Fruit fly (Drosophila melanogaster): ENCODE results near the gene r.

r gene

dm6 chrX:16694959-16695358 lies 39.8 kb downstream of the r start, which contains the start of gene Septin4:
Gene Septin4 (minus strand): TSS chrX:16695173.
- TF ChIP-seq CG8290 (GFP tag; optimal IDR thresholded peaks at IDR 0.05): no peak
- peak in 1 of 2 experiments; percentile 20 for TF ChIP-seq CG8290 (tag; optimal IDR thresholded peaks at IDR 0.05)
- TF ChIP-seq pzg (GFP tag; optimal IDR thresholded peaks at IDR 0.05): peak; percentile 36
- no peak for TF ChIP-seq Antp (GFP tag; optimal IDR thresholded peaks at IDR 0.05)
- TF ChIP-seq tin (GFP tag; optimal IDR thresholded peaks at IDR 0.05): no peak
- TF ChIP-seq CG31224 (GFP tag; IDR thresholded peaks at IDR 0.05): no peak
- TF ChIP-seq stwl (tag; optimal IDR thresholded peaks at IDR 0.05): peak; percentile 14
- TF ChIP-seq chinmo (GFP tag; IDR thresholded peaks at IDR 0.05; ENCODE audit: partially characterized antibody): peak; percentile 65; the same call in 1 of the 4 replicates
- no peak for TF ChIP-seq mld (GFP tag; IDR thresholded peaks at IDR 0.05; ENCODE audit: partially characterized antibody)
- TF ChIP-seq CG17359 (tag; optimal IDR thresholded peaks at IDR 0.05): no peak
- peak; percentile 24 for TF ChIP-seq CG5180 (GFP tag; optimal IDR thresholded peaks at IDR 0.05)
- TF ChIP-seq hkb (optimal IDR thresholded peaks at IDR 0.05): no peak
- TF ChIP-seq hkb (GFP tag; IDR thresholded peaks at IDR 0.05): no peak
- peak; percentile 32 for TF ChIP-seq CG15514 (GFP tag; optimal IDR thresholded peaks at IDR 0.05)
- TF ChIP-seq Ets65A (GFP tag): peak; percentile 56
- no peak for TF ChIP-seq CG9932 (GFP tag; IDR thresholded peaks at IDR 0.05)
- TF ChIP-seq E2f2 (GFP tag; IDR thresholded peaks at IDR 0.05): peak; percentile 67
- TF ChIP-seq sug (tag; optimal IDR thresholded peaks at IDR 0.05): no peak
- peak; percentile 16 for TF ChIP-seq CG12659 (GFP tag; optimal IDR thresholded peaks at IDR 0.05)
- TF ChIP-seq CG13296 (GFP tag; optimal IDR thresholded peaks at IDR 0.05): no peak
- no peak for TF ChIP-seq Fer3 (tag; optimal IDR thresholded peaks at IDR 0.05)
- peak; percentile 19 for TF ChIP-seq CG1603 (tag; optimal IDR thresholded peaks at IDR 0.05)
- TF ChIP-seq CG31365 (tag; optimal IDR thresholded peaks at IDR 0.05): no peak
- no peak for TF ChIP-seq CoRest (tag; optimal IDR thresholded peaks at IDR 0.05)
- TF ChIP-seq Doc2 (GFP tag; IDR thresholded peaks at IDR 0.05): no peak
- TF ChIP-seq CG17385 (GFP tag; optimal IDR thresholded peaks at IDR 0.05): peak; percentile 32
- peak; percentile 28; the same call in 1 of the 3 replicates for TF ChIP-seq ci (GFP tag; IDR thresholded peaks at IDR 0.05)
- peak; percentile 48; the same call in 1 of the 2 replicates for TF ChIP-seq chm (GFP tag; IDR thresholded peaks at IDR 0.05)
- no peak for TF ChIP-seq CG8281 (tag; optimal IDR thresholded peaks at IDR 0.05)
- TF ChIP-seq gfzf (GFP tag; optimal IDR thresholded peaks at IDR 0.05): peak; percentile 50
- peak; percentile 21 for TF ChIP-seq CG8924 (tag; optimal IDR thresholded peaks at IDR 0.05)
- TF ChIP-seq CG2875 (GFP tag; optimal IDR thresholded peaks at IDR 0.05): no peak
- TF ChIP-seq HmgD (GFP tag; optimal IDR thresholded peaks at IDR 0.05): no peak
- 0 out of 2 replicates have a peak, but pooled peaks have one; percentile 17 for TF ChIP-seq Dref (GFP tag; IDR thresholded peaks at IDR 0.05)
- TF ChIP-seq Med (GFP tag): peak; percentile 56
- no peak for TF ChIP-seq p53 (GFP tag; optimal IDR thresholded peaks at IDR 0.05)
- TF ChIP-seq Adf1 (GFP tag; IDR thresholded peaks at IDR 0.05): peak; percentile 20; the same call in 1 of the 2 replicates
- TF ChIP-seq Bdp1 (GFP tag; optimal IDR thresholded peaks at IDR 0.05): no peak
- peak; percentile 33 for TF ChIP-seq CG9797 (GFP tag; optimal IDR thresholded peaks at IDR 0.05)
- peak; percentile 19 for TF ChIP-seq sens (GFP tag)
- TF ChIP-seq gcm2 (GFP tag; optimal IDR thresholded peaks at IDR 0.05): no peak
- TF ChIP-seq sens-2 (GFP tag; IDR thresholded peaks at IDR 0.05): no peak
- TF ChIP-seq Jarid2 (GFP tag; optimal IDR thresholded peaks at IDR 0.05): peak; percentile 74
- TF ChIP-seq Dp (GFP tag; optimal IDR thresholded peaks at IDR 0.05): peak; percentile 65
